Worm (Caenorhabditis elegans) whole organism, young adult: ENCODE measurements around the gene nhr-273.

ENCODE experiments used
- Y53F4B.3 ChIP-seq: fragments of 200-800 bp; sonication (Bioruptor generic); IDR thresholded peaks from 2 replicates; pipeline ENCODE4 v1.3.6; 2022; ENCODE audit warnings: missing genetic modification reagents, missing genetic modification characterization, missing compliant biosample characterization
- ama-1 ChIP-seq, 3 experiments: fragments of 150-350 bp in 1 of 3; sonication (generic microtip) in 2 of 3; optimal IDR thresholded peaks; 2 replicates each; lab custom pipeline; 2014 to 2018; ENCODE audit warnings: missing biosample characterization in 2 of 3, missing genetic modification characterization in 2 of 3, missing genetic modification reagents in 2 of 3
- hmg-20 ChIP-seq: fragments of 200-800 bp; sonication (Bioruptor generic); IDR thresholded peaks from 2 replicates; pipeline ENCODE4 v1.3.6; 2022; ENCODE audit warnings: missing genetic modification reagents, missing genetic modification characterization, missing compliant biosample characterization
- hsf-1 ChIP-seq: fragments of 200-800 bp; sonication (Bioruptor generic); IDR thresholded peaks from 2 replicates; pipeline ENCODE4 v1.3.6; 2022; ENCODE audit warnings: missing genetic modification reagents, missing genetic modification characterization, missing compliant biosample characterization
- let-526 ChIP-seq: fragments of 200-800 bp; sonication (Bioruptor generic); IDR thresholded peaks from 2 replicates; pipeline ENCODE4 v1.3.6; 2022; ENCODE audit warnings: missing genetic modification reagents, missing genetic modification characterization, missing compliant biosample characterization
- nfyb-1 ChIP-seq: fragments of 200-800 bp; sonication (Bioruptor generic); IDR thresholded peaks from 2 replicates; pipeline ENCODE4 v1.3.6; 2022; ENCODE audit warnings: missing genetic modification reagents, missing genetic modification characterization, missing compliant biosample characterization
- sea-2 ChIP-seq: fragments of 200-800 bp; sonication (Bioruptor generic); IDR thresholded peaks from 2 replicates; pipeline ENCODE4 v1.3.6; 2022; ENCODE audit warnings: missing genetic modification characterization, missing compliant biosample characterization
- snpc-4 ChIP-seq, 5 experiments: fragments of 150-350 bp in 1 of 5; sonication (generic microtip) in 4 of 5; optimal IDR thresholded peaks; 2 replicates each; lab custom pipeline; 2014 to 2018; ENCODE audit warnings: missing genetic modification characterization in 5 of 5, missing biosample characterization in 3 of 5, antibody characterized with exemption in 2 of 5, mild to moderate bottlenecking in 2 of 5, missing compliant biosample characterization in 2 of 5, missing genotype in 2 of 5, moderate library complexity in 2 of 5, missing genetic modification reagents in 1 of 5
- sptf-2 ChIP-seq: fragments of 200-800 bp; sonication (Bioruptor generic); optimal IDR thresholded peaks from 2 replicates; lab custom pipeline; 2018; ENCODE audit warnings: mild to moderate bottlenecking, missing genetic modification characterization, missing compliant biosample characterization
- ztf-18 ChIP-seq: sonication (generic microtip); optimal IDR thresholded peaks from 2 replicates; lab custom pipeline; 2016; ENCODE audit warnings: missing genotype, mild to moderate bottlenecking, missing genetic modification characterization, missing compliant biosample characterization
- ztf-28 ChIP-seq: fragments of 200-800 bp; sonication (Bioruptor generic); IDR thresholded peaks from 2 replicates; pipeline ENCODE4 v1.3.6; 2022; ENCODE audit warnings: missing genetic modification reagents, missing genetic modification characterization, missing compliant biosample characterization
- ztf-6 ChIP-seq: fragments of 200-800 bp; sonication (Bioruptor generic); IDR thresholded peaks from 2 replicates; pipeline ENCODE4 v1.3.6; 2022; ENCODE audit warnings: missing genetic modification reagents, missing genetic modification characterization, missing compliant biosample characterization

DNA sequence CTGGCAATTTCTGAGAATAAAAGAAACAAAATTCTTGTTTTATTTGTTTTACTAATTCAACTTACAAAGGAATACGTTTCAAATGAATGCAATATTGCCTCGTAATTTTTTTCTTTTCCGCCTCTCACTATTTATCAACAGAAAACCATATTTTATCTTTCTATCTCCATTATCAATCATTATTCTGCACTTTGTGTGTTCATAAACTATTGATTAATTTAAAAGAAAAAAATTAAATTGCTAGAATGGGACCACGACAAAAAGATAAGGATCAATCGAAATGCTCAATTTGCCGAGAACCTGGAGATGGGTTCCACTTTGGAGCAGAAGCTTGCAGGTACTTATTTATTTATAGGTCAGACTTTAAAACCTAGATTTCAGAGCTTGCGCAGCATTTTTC is at the start of gene nhr-273:
- no peak for TF ChIP-seq let-526 (GFP tag; lab: Robert Waterston, UW)
- no peak for TF ChIP-seq ztf-6 (GFP tag; lab: Robert Waterston, UW)
- TF ChIP-seq hsf-1 (GFP tag; lab: Robert Waterston, UW) = no peak
- TF ChIP-seq ama-1 (optimal IDR thresholded peaks at IDR 0.05; lab: Kevin White, UChicago) = no peak
- TF ChIP-seq ama-1 (GFP tag; optimal IDR thresholded peaks at IDR 0.05; lab: Kevin White, UChicago) = no peak
- no peak for TF ChIP-seq ztf-18 (tag; lab: Kevin White, UChicago)
- no peak for TF ChIP-seq ztf-28 (GFP tag; lab: Robert Waterston, UW)
- no peak for TF ChIP-seq sea-2 (GFP tag; lab: Robert Waterston, UW)
- TF ChIP-seq Y53F4B.3 = no peak
- TF ChIP-seq nfyb-1 (GFP tag; lab: Robert Waterston, UW) = no peak
- no peak for TF ChIP-seq snpc-4 (GFP tag; optimal IDR thresholded peaks at IDR 0.05; lab: Kevin White, UChicago)
- no peak for TF ChIP-seq snpc-4 (tag; optimal IDR thresholded peaks at IDR 0.05; lab: Kevin White, UChicago)
- TF ChIP-seq hmg-20 = no peak
- TF ChIP-seq sptf-2 (GFP tag; lab: Kevin White, UChicago) = no peak
